Fruit fly (Drosophila melanogaster) whole organism, embryonic: Measurements from ENCODE around the gene SelT.

Experiments used
- Adf1 ChIP-seq: fragments of 200-800 bp; sonication (Bioruptor generic); IDR thresholded peaks from 2 replicates; pipeline ENCODE4 v1.3.6; 2022; ENCODE audit warnings: missing biosample characterization, missing genetic modification characterization
- Atf-2 ChIP-seq: fragments of 200-800 bp; sonication (Bioruptor generic); optimal IDR thresholded peaks from 2 replicates; lab custom pipeline; 2016; ENCODE audit warnings: missing biosample characterization, missing genetic modification characterization
- Bgb ChIP-seq: fragments of 200-800 bp; sonication (Bioruptor generic); IDR thresholded peaks from 2 replicates; pipeline ENCODE4 v1.3.6; 2022; ENCODE audit warnings: missing biosample characterization, missing genetic modification characterization; ENCODE audit not compliant: partially characterized antibody
- CG11696 ChIP-seq: fragments of 200-800 bp; sonication (Bioruptor generic); IDR thresholded peaks from 2 replicates; pipeline ENCODE4 v1.3.6; 2022; ENCODE audit warnings: missing biosample characterization, missing genetic modification characterization
- CG11723 ChIP-seq: fragments of 200-800 bp; sonication (Bioruptor generic); optimal IDR thresholded peaks from 2 replicates; lab custom pipeline; 2017; ENCODE audit warnings: missing biosample characterization, mild to moderate bottlenecking, missing genetic modification characterization
- CG12071 ChIP-seq: fragments of 200-800 bp; sonication (Bioruptor generic); optimal IDR thresholded peaks from 3 replicates; lab custom pipeline; 2018; ENCODE audit warnings: missing biosample characterization, mild to moderate bottlenecking, missing genetic modification characterization
- CG12659 ChIP-seq: fragments of 200-800 bp; sonication (Bioruptor generic); optimal IDR thresholded peaks from 3 replicates; lab custom pipeline; 2017; ENCODE audit warnings: mild to moderate bottlenecking, missing biosample characterization, missing genetic modification reagents, missing genetic modification characterization
- CG12744 ChIP-seq: fragments of 200-800 bp; sonication (Bioruptor generic); optimal IDR thresholded peaks from 2 replicates; lab custom pipeline; 2016; ENCODE audit warnings: missing biosample characterization, missing genetic modification characterization
- CG12942 ChIP-seq: fragments of 200-800 bp; sonication (Bioruptor generic); optimal IDR thresholded peaks from 3 replicates; lab custom pipeline; 2016; ENCODE audit warnings: missing biosample characterization, missing genetic modification characterization
- CG13894 ChIP-seq: fragments of 200-800 bp; sonication (Bioruptor generic); optimal IDR thresholded peaks from 3 replicates; lab custom pipeline; 2018; ENCODE audit warnings: missing biosample characterization, mild to moderate bottlenecking, missing genetic modification characterization, moderate library complexity
- CG15514 ChIP-seq: fragments of 200-800 bp; sonication (Bioruptor generic); optimal IDR thresholded peaks from 3 replicates; lab custom pipeline; 2017; ENCODE audit warnings: missing biosample characterization, missing genetic modification characterization, mild to moderate bottlenecking, moderate library complexity, missing genetic modification reagents
- CG17829 ChIP-seq: fragments of 200-800 bp; optimal IDR thresholded peaks from 2 replicates; lab custom pipeline; 2019; ENCODE audit warnings: missing biosample characterization, mild to moderate bottlenecking, missing genetic modification characterization, moderate library complexity
- CG2678 ChIP-seq: fragments of 200-800 bp; sonication (Bioruptor generic); optimal IDR thresholded peaks from 3 replicates; lab custom pipeline; 2019; ENCODE audit warnings: missing biosample characterization, mild to moderate bottlenecking, missing genetic modification characterization, moderate library complexity
- CG3847 ChIP-seq: fragments of 200-800 bp; sonication (Bioruptor generic); IDR thresholded peaks from 2 replicates; pipeline ENCODE4 v1.3.6; 2022; ENCODE audit warnings: missing biosample characterization, missing genetic modification characterization
- CG42726 ChIP-seq: fragments of 200-800 bp; sonication (Bioruptor generic); IDR thresholded peaks from 2 replicates; pipeline ENCODE4 v1.3.6; 2022; ENCODE audit warnings: missing biosample characterization, missing genetic modification characterization; ENCODE audit not compliant: partially characterized antibody
- CG4404 ChIP-seq: fragments of 200-800 bp; sonication (Bioruptor generic); IDR thresholded peaks from 2 replicates; pipeline ENCODE4 v1.3.6; 2022; ENCODE audit warnings: missing biosample characterization, missing genetic modification characterization
- CG4617 ChIP-seq: fragments of 200-800 bp; sonication (Bioruptor generic); optimal IDR thresholded peaks from 3 replicates; lab custom pipeline; 2016; ENCODE audit warnings: missing biosample characterization, missing genetic modification characterization, borderline replicate concordance
- CG6175 ChIP-seq: fragments of 200-800 bp; sonication (Bioruptor generic); IDR thresholded peaks from 3 replicates; pipeline ENCODE4 v1.3.6; 2022; ENCODE audit warnings: missing biosample characterization, missing genetic modification characterization
- CG6272 ChIP-seq: fragments of 200-800 bp; sonication (Bioruptor generic); IDR thresholded peaks from 2 replicates; pipeline ENCODE4 v1.3.6; 2022; ENCODE audit warnings: missing biosample characterization, missing genetic modification characterization
- CG6791 ChIP-seq: fragments of 200-800 bp; sonication (Bioruptor generic); IDR thresholded peaks from 3 replicates; pipeline ENCODE4 v1.3.6; 2022; ENCODE audit warnings: missing biosample characterization, missing genetic modification characterization; ENCODE audit not compliant: partially characterized antibody
- CG8359 ChIP-seq: fragments of 200-800 bp; sonication (Bioruptor generic); optimal IDR thresholded peaks from 2 replicates; lab custom pipeline; 2017; ENCODE audit warnings: missing biosample characterization, mild to moderate bottlenecking, missing genetic modification characterization, borderline replicate concordance
- CG9437 ChIP-seq: fragments of 200-800 bp; sonication (Bioruptor generic); optimal IDR thresholded peaks from 2 replicates; lab custom pipeline; 2018; ENCODE audit warnings: missing biosample characterization, mild to moderate bottlenecking, missing genetic modification characterization
- CG9727 ChIP-seq: fragments of 200-800 bp; sonication (Bioruptor generic); optimal IDR thresholded peaks from 3 replicates; lab custom pipeline; 2017; ENCODE audit warnings: missing biosample characterization, mild to moderate bottlenecking, missing genetic modification characterization
- Hand ChIP-seq: fragments of 200-800 bp; sonication (Bioruptor generic); optimal IDR thresholded peaks from 2 replicates; lab custom pipeline; 2017; ENCODE audit warnings: mild to moderate bottlenecking, missing biosample characterization, missing genetic modification reagents, missing genetic modification characterization
- Hmx ChIP-seq: fragments of 200-800 bp; sonication (Bioruptor generic); optimal IDR thresholded peaks from 2 replicates; lab custom pipeline; 2016; ENCODE audit warnings: missing biosample characterization, missing genetic modification characterization
- NC2α ChIP-seq: fragments of 200-800 bp; sonication (Bioruptor generic); optimal IDR thresholded peaks from 2 replicates; lab custom pipeline; 2016; ENCODE audit warnings: missing biosample characterization, missing genetic modification characterization
- Nf-YB ChIP-seq: fragments of 200-800 bp; sonication (Bioruptor generic); optimal IDR thresholded peaks from 3 replicates; lab custom pipeline; 2019; ENCODE audit warnings: missing biosample characterization, mild to moderate bottlenecking, missing genetic modification characterization, moderate library complexity
- NfI ChIP-seq: fragments of 200-800 bp; sonication (Bioruptor generic); optimal IDR thresholded peaks from 3 replicates; lab custom pipeline; 2018; ENCODE audit warnings: missing biosample characterization, mild to moderate bottlenecking, missing genetic modification characterization, moderate library complexity
- Pdp1 ChIP-seq, 2 experiments: fragments of 200-800 bp; sonication (Bioruptor generic); optimal IDR thresholded peaks; 3 replicates each; lab custom pipeline; 2016; ENCODE audit warnings: missing biosample characterization in 2 of 2, missing genetic modification characterization in 2 of 2, mild to moderate bottlenecking in 1 of 2, moderate library complexity in 1 of 2
- Ptx1 ChIP-seq: fragments of 200-800 bp; sonication (Bioruptor generic); IDR thresholded peaks from 2 replicates; pipeline ENCODE4 v1.3.6; 2022; ENCODE audit warnings: missing biosample characterization, missing genetic modification characterization
- Sin3A ChIP-seq: fragments of >200 bp; optimal IDR thresholded peaks from 2 replicates; lab custom pipeline; 2018
- chn ChIP-seq: fragments of 200-800 bp; sonication (Bioruptor generic); optimal IDR thresholded peaks from 2 replicates; lab custom pipeline; 2016; ENCODE audit warnings: missing biosample characterization, missing genetic modification characterization
- crol ChIP-seq: fragments of 200-800 bp; sonication (Bioruptor generic); IDR thresholded peaks from 2 replicates; pipeline ENCODE4 v1.3.6; 2022; ENCODE audit warnings: missing biosample characterization, missing genetic modification characterization
- cwo ChIP-seq: fragments of 200-800 bp; sonication (Bioruptor generic); optimal IDR thresholded peaks from 3 replicates; lab custom pipeline; 2017; ENCODE audit warnings: missing biosample characterization, missing genetic modification characterization, mild to moderate bottlenecking, moderate library complexity, missing genetic modification reagents
- dan ChIP-seq: fragments of 200-800 bp; sonication (Bioruptor generic); IDR thresholded peaks from 2 replicates; pipeline ENCODE4 v1.3.6; 2022; ENCODE audit warnings: missing biosample characterization, missing genetic modification characterization
- dmrt99B ChIP-seq: fragments of 200-800 bp; sonication (Bioruptor generic); optimal IDR thresholded peaks from 2 replicates; lab custom pipeline; 2018; ENCODE audit warnings: missing biosample characterization, mild to moderate bottlenecking, missing genetic modification characterization, moderate library complexity
- dysf ChIP-seq: fragments of 200-800 bp; sonication (Bioruptor generic); IDR thresholded peaks from 3 replicates; pipeline ENCODE4 v1.3.6; 2022; ENCODE audit warnings: missing biosample characterization, missing genetic modification characterization
- ham ChIP-seq: fragments of 200-800 bp; sonication (Bioruptor generic); IDR thresholded peaks from 2 replicates; pipeline ENCODE4 v1.3.6; 2022; ENCODE audit warnings: missing biosample characterization, missing genetic modification characterization
- lilli ChIP-seq: fragments of 200-800 bp; sonication (Bioruptor generic); optimal IDR thresholded peaks from 3 replicates; lab custom pipeline; 2016; ENCODE audit warnings: missing biosample characterization, missing genetic modification characterization
- nerfin-1 ChIP-seq: fragments of 200-800 bp; sonication (Bioruptor generic); optimal IDR thresholded peaks from 3 replicates; lab custom pipeline; 2019; ENCODE audit warnings: missing biosample characterization, mild to moderate bottlenecking, missing genetic modification characterization, moderate library complexity
- org-1 ChIP-seq: fragments of 200-800 bp; sonication (Bioruptor generic); optimal IDR thresholded peaks from 2 replicates; lab custom pipeline; 2017; ENCODE audit warnings: missing biosample characterization, missing genetic modification characterization
- phol ChIP-seq: fragments of 200-800 bp; sonication (Bioruptor generic); optimal IDR thresholded peaks from 3 replicates; lab custom pipeline; 2018; ENCODE audit warnings: missing biosample characterization, mild to moderate bottlenecking, missing genetic modification characterization, moderate library complexity
- pnt ChIP-seq: fragments of 200-800 bp; sonication (Bioruptor generic); optimal IDR thresholded peaks from 3 replicates; lab custom pipeline; 2016; ENCODE audit warnings: missing biosample characterization, missing genetic modification characterization
- run ChIP-seq: fragments of 200-800 bp; sonication (Bioruptor generic); optimal IDR thresholded peaks from 3 replicates; lab custom pipeline; 2018; ENCODE audit warnings: missing biosample characterization, mild to moderate bottlenecking, missing genetic modification characterization
- sens ChIP-seq: fragments of 200-800 bp; sonication (Bioruptor generic); peaks from one replicate; lab custom pipeline; 2016; ENCODE audit warnings: missing biosample characterization, missing genetic modification characterization
- seq ChIP-seq: fragments of 200-800 bp; sonication (Bioruptor generic); IDR thresholded peaks from 2 replicates; pipeline ENCODE4 v1.3.6; 2022; ENCODE audit warnings: missing biosample characterization, missing genetic modification characterization
- sisA ChIP-seq: fragments of 200-800 bp; sonication (Bioruptor generic); IDR thresholded peaks from 2 replicates; pipeline ENCODE4 v1.3.6; 2022; ENCODE audit warnings: missing biosample characterization, missing genetic modification characterization
- sob ChIP-seq: fragments of 200-800 bp; sonication (Bioruptor generic); IDR thresholded peaks from 2 replicates; pipeline ENCODE4 v1.3.6; 2022; ENCODE audit warnings: missing biosample characterization, missing genetic modification characterization
- sr ChIP-seq: fragments of 200-800 bp; sonication (Bioruptor generic); IDR thresholded peaks from 3 replicates; pipeline ENCODE4 v1.3.6; 2022; ENCODE audit warnings: missing biosample characterization, missing genetic modification characterization
- tgo ChIP-seq: fragments of 200-800 bp; sonication (Bioruptor generic); IDR thresholded peaks from 3 replicates; pipeline ENCODE4 v1.3.6; 2022; ENCODE audit warnings: missing biosample characterization, missing genetic modification characterization
- tx ChIP-seq: fragments of 200-800 bp; sonication (Bioruptor generic); optimal IDR thresholded peaks from 2 replicates; lab custom pipeline; 2016; ENCODE audit warnings: missing biosample characterization, missing genetic modification characterization

Gene SelT

DNA sequence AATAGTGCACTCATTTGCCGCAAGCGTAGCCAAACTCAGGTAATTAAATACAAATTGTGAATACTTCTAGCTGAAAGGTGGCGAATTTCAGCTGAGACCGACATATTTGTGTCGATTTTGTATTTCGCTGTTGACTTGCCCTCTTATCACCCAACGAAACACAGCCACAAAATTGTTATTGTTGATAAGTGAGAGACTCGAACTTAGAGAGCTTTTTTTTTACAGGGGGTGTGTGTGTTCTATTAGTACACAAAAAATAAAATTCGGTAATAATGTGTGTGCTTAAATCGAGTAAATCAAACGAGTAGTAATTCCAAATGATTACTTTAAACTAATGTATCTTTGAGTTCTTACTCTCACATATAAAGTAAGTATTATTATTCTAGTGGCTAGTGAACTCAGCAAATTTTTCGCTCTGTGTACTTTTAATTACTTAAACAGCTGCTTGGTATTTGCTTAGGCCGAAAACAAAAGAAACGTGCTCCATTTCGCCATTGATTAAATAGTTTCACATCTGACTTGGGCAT lies 50.3 kb downstream of the SelT start (continued):
- TF ChIP-seq CG12071 = peak; percentile 65
- TF ChIP-seq NfI (GFP tag; lab: Kevin White, UChicago) = peak; percentile 40
- no peak for TF ChIP-seq NC2α (GFP tag; lab: Kevin White, UChicago)
- peak; percentile 74 for TF ChIP-seq org-1
- TF ChIP-seq Bgb = no peak
- TF ChIP-seq sr (GFP tag; lab: Robert Waterston, UW) = no peak; the same call in 2 of the 3 replicates
- peak; percentile 66 for TF ChIP-seq CG9727 (GFP tag; lab: Kevin White, UChicago)
- TF ChIP-seq Pdp1 (GFP tag; optimal IDR thresholded peaks at IDR 0.05; lab: Kevin White, UChicago) = peak; percentile 59 to 85
- peak; percentile 79 for TF ChIP-seq dysf (GFP tag; lab: Robert Waterston, UW)
- TF ChIP-seq Atf-2 (GFP tag; lab: Kevin White, UChicago) = peak; percentile 19
- TF ChIP-seq CG17829 (tag; lab: Kevin White, UChicago) = peak; percentile 30
- peak; percentile 69; the same call in 2 of the 3 replicates for TF ChIP-seq tgo
- TF ChIP-seq CG9437 (GFP tag; lab: Kevin White, UChicago) = peak; percentile 49
- peak; percentile 76 for TF ChIP-seq CG15514 (GFP tag; lab: Kevin White, UChicago)
- peak; percentile 41; the same call in 1 of the 2 replicates for TF ChIP-seq CG3847 (GFP tag; lab: Robert Waterston, UW)
- peak; percentile 80 for TF ChIP-seq CG2678 (tag; lab: Kevin White, UChicago)
- peak; percentile 57 for TF ChIP-seq Hmx
- peak; percentile 77 for TF ChIP-seq seq (GFP tag; lab: Robert Waterston, UW)
- peak; percentile 36 for TF ChIP-seq run (tag; lab: Kevin White, UChicago)
- peak; percentile 93 for TF ChIP-seq sens (GFP tag; lab: Kevin White, UChicago)
- peak; percentile 59 for TF ChIP-seq CG13894 (tag; lab: Kevin White, UChicago)
- TF ChIP-seq CG6791 = no peak
- no peak for TF ChIP-seq tx
- peak; percentile 0 for TF ChIP-seq nerfin-1
- TF ChIP-seq lilli (GFP tag; lab: Kevin White, UChicago) = peak; percentile 88
- no peak for TF ChIP-seq CG4617 (GFP tag; lab: Kevin White, UChicago)
- TF ChIP-seq Ptx1 (GFP tag; lab: Robert Waterston, UW) = peak; percentile 73
- TF ChIP-seq CG11696 = peak; percentile 32; the same call in 1 of the 2 replicates
- peak; percentile 41 for TF ChIP-seq CG12744
- peak; percentile 45 for TF ChIP-seq Hand (GFP tag; lab: Kevin White, UChicago)
- peak; percentile 42 for TF ChIP-seq Nf-YB (GFP tag; lab: Kevin White, UChicago)
- TF ChIP-seq cwo (GFP tag; lab: Kevin White, UChicago) = peak; percentile 87
- TF ChIP-seq CG42726 (GFP tag; lab: Robert Waterston, UW) = no peak
- no peak for TF ChIP-seq CG4404 (GFP tag; lab: Robert Waterston, UW)
- peak; percentile 57 for TF ChIP-seq CG12659 (GFP tag; lab: Kevin White, UChicago)
- no peak for TF ChIP-seq Adf1 (GFP tag; lab: Robert Waterston, UW)
- TF ChIP-seq sisA (GFP tag; lab: Robert Waterston, UW) = peak; percentile 66
- peak; percentile 15 for TF ChIP-seq CG8359 (GFP tag; lab: Kevin White, UChicago)
- TF ChIP-seq CG11723 (GFP tag; lab: Kevin White, UChicago) = no peak
- TF ChIP-seq Sin3A (lab: Kevin White, UChicago) = no peak
- peak; percentile 87 for TF ChIP-seq dmrt99B (tag; lab: Kevin White, UChicago)
- TF ChIP-seq crol (GFP tag; lab: Robert Waterston, UW) = no peak
- no peak for TF ChIP-seq chn (GFP tag; lab: Kevin White, UChicago)
- no peak for TF ChIP-seq CG6272
- no peak for TF ChIP-seq ham (GFP tag; lab: Robert Waterston, UW)
- peak; percentile 33 for TF ChIP-seq CG12942 (GFP tag; lab: Kevin White, UChicago)
- TF ChIP-seq pnt (GFP tag; lab: Kevin White, UChicago) = peak; percentile 60
- no peak for TF ChIP-seq CG6175
- no peak for TF ChIP-seq dan (GFP tag; lab: Robert Waterston, UW)
- TF ChIP-seq sob = peak; percentile 75
- peak; percentile 23 for TF ChIP-seq phol (tag; lab: Kevin White, UChicago)
